Worm (Caenorhabditis elegans) whole organism, L2 larva: Measurements from ENCODE around the gene aqp-12.

ENCODE experiments used
- dmd-4 ChIP-seq: sonication (generic microtip); optimal IDR thresholded peaks from 2 replicates; lab custom pipeline; 2017; ENCODE audit warnings: missing biosample characterization, missing genetic modification characterization
- nhr-77 ChIP-seq: fragments of 150-350 bp; optimal IDR thresholded peaks from 2 replicates; lab custom pipeline; 2014; ENCODE audit warnings: missing biosample characterization, missing genetic modification characterization
- zag-1 ChIP-seq: fragments of 150-350 bp; optimal IDR thresholded peaks from 2 replicates; lab custom pipeline; 2014; ENCODE audit warnings: missing biosample characterization, missing genetic modification characterization

- no peak for TF ChIP-seq dmd-4
- TF ChIP-seq zag-1 (tag; lab: Kevin White, UChicago), result no peak
- no peak for TF ChIP-seq nhr-77
Observed at ce11 chrII:12240088-12240487, 37.1 kb downstream of the aqp-12 start, which contains the start of gene txdc-12.1.
